Worm (Caenorhabditis elegans): Measurements from ENCODE around the gene F54B8.4.
"Not testable (repeated sequence)": the region's sequence is repeated elsewhere in the genome, so short reads cannot be mapped to it uniquely, and the experiment has no call there.

ce11 chrV:15803748-15804147 lies 12.4 kb upstream of the F54B8.4 start, which contains the start of gene T26E4.18:
- TF ChIP-seq B0310.2 (tag; optimal IDR thresholded peaks at IDR 0.05); tbx-37 (GFP tag; conservative IDR thresholded peaks at IDR 0.05): not testable (repeated sequence)
